Fruit fly (Drosophila melanogaster) whole organism, prepupa: ENCODE measurements around the gene RpS8.

ENCODE experiments used
- Blimp-1 ChIP-seq: fragments of 200-800 bp; sonication (Bioruptor generic); optimal IDR thresholded peaks from 3 replicates; lab custom pipeline; 2017; ENCODE audit warnings: missing biosample characterization, missing genetic modification characterization, mild to moderate bottlenecking, moderate library complexity, missing genetic modification reagents
- CG10631 ChIP-seq: fragments of 200-800 bp; sonication (Bioruptor generic); optimal IDR thresholded peaks from 2 replicates; lab custom pipeline; 2016; ENCODE audit warnings: missing biosample characterization, missing genetic modification characterization
- CG11294 ChIP-seq: fragments of 200-800 bp; sonication (Bioruptor generic); IDR thresholded peaks from 2 replicates; pipeline ENCODE4 v1.3.6; 2022; ENCODE audit warnings: missing biosample characterization, missing genetic modification characterization
- CG11762 ChIP-seq: fragments of 200-800 bp; sonication (Bioruptor generic); optimal IDR thresholded peaks from 3 replicates; lab custom pipeline; 2016; ENCODE audit warnings: missing biosample characterization, missing genetic modification characterization; ENCODE audit not compliant: insufficient read depth
- CG11902 ChIP-seq: fragments of 200-800 bp; sonication (Bioruptor generic); optimal IDR thresholded peaks from 3 replicates; lab custom pipeline; 2016; ENCODE audit warnings: missing biosample characterization, missing genetic modification characterization
- CG15336 ChIP-seq: fragments of 200-800 bp; sonication (Bioruptor generic); IDR thresholded peaks from 2 replicates; pipeline ENCODE4 v1.3.6; 2022; ENCODE audit warnings: missing biosample characterization, missing genetic modification characterization
- CG1621 ChIP-seq: fragments of 200-800 bp; sonication (Bioruptor generic); optimal IDR thresholded peaks from 3 replicates; lab custom pipeline; 2018; ENCODE audit warnings: missing biosample characterization, mild to moderate bottlenecking, missing genetic modification characterization
- CG16779 ChIP-seq: fragments of 200-800 bp; sonication (Bioruptor generic); optimal IDR thresholded peaks from 3 replicates; lab custom pipeline; 2017; ENCODE audit warnings: missing biosample characterization, mild to moderate bottlenecking, missing genetic modification characterization
- CG3032 ChIP-seq: fragments of 200-800 bp; optimal IDR thresholded peaks from 2 replicates; lab custom pipeline; 2019; ENCODE audit warnings: missing biosample characterization, mild to moderate bottlenecking, missing genetic modification characterization, moderate library complexity
- CG31627 ChIP-seq: fragments of 200-800 bp; sonication (Bioruptor generic); optimal IDR thresholded peaks from 3 replicates; lab custom pipeline; 2016; ENCODE audit warnings: missing biosample characterization, missing genetic modification characterization
- CG34406 ChIP-seq: fragments of 200-800 bp; sonication (Bioruptor generic); optimal IDR thresholded peaks from 3 replicates; lab custom pipeline; 2016; ENCODE audit warnings: missing biosample characterization, missing genetic modification characterization
- CG4318 ChIP-seq: fragments of 200-800 bp; sonication (Bioruptor generic); optimal IDR thresholded peaks from 3 replicates; lab custom pipeline; 2017; ENCODE audit warnings: missing biosample characterization, mild to moderate bottlenecking, missing genetic modification characterization
- CG6792 ChIP-seq: fragments of 200-800 bp; sonication (Bioruptor generic); optimal IDR thresholded peaks from 3 replicates; lab custom pipeline; 2016; ENCODE audit warnings: missing biosample characterization, missing genetic modification characterization
- CG6854 ChIP-seq: fragments of 200-800 bp; sonication (Bioruptor generic); optimal IDR thresholded peaks from 2 replicates; lab custom pipeline; 2017; ENCODE audit warnings: missing biosample characterization, mild to moderate bottlenecking, missing genetic modification characterization
- CG7368 ChIP-seq: fragments of 200-800 bp; sonication (Bioruptor generic); optimal IDR thresholded peaks from 3 replicates; lab custom pipeline; 2016; ENCODE audit warnings: missing biosample characterization, missing genetic modification characterization
- CG8119 ChIP-seq: fragments of 200-800 bp; sonication (Bioruptor generic); IDR thresholded peaks from 3 replicates; pipeline ENCODE4 v1.3.6; 2022; ENCODE audit warnings: missing biosample characterization, missing genetic modification characterization
- CG8319 ChIP-seq: fragments of 200-800 bp; sonication (Bioruptor generic); optimal IDR thresholded peaks from 3 replicates; lab custom pipeline; 2016; ENCODE audit warnings: missing biosample characterization, missing genetic modification characterization
- CG8632 ChIP-seq: fragments of 200-800 bp; sonication (Bioruptor generic); optimal IDR thresholded peaks from 3 replicates; lab custom pipeline; 2016; ENCODE audit warnings: missing biosample characterization, missing genetic modification characterization
- Eip75B ChIP-seq: fragments of 200-800 bp; sonication (Bioruptor generic); optimal IDR thresholded peaks from 3 replicates; lab custom pipeline; 2016; ENCODE audit warnings: missing biosample characterization, missing genetic modification characterization
- Ets21C ChIP-seq: fragments of 200-800 bp; sonication (Bioruptor generic); optimal IDR thresholded peaks from 3 replicates; lab custom pipeline; 2016; ENCODE audit warnings: missing biosample characterization, missing genetic modification characterization
- Ets96B ChIP-seq: fragments of 200-800 bp; optimal IDR thresholded peaks from 2 replicates; lab custom pipeline; 2019; ENCODE audit warnings: missing biosample characterization, mild to moderate bottlenecking, missing genetic modification characterization, moderate library complexity
- Hr38 ChIP-seq: sonication (Bioruptor generic); optimal IDR thresholded peaks from 2 replicates; lab custom pipeline; 2016; ENCODE audit warnings: missing biosample characterization, missing genetic modification characterization
- Hr39 ChIP-seq: fragments of 200-800 bp; sonication (Bioruptor generic); optimal IDR thresholded peaks from 2 replicates; lab custom pipeline; 2016; ENCODE audit warnings: missing biosample characterization, missing genetic modification characterization
- Hr4 ChIP-seq: fragments of 200-800 bp; sonication (Bioruptor generic); optimal IDR thresholded peaks from 3 replicates; lab custom pipeline; 2016; ENCODE audit warnings: missing biosample characterization, missing genetic modification characterization
- OdsH ChIP-seq: fragments of 200-800 bp; sonication (Bioruptor generic); optimal IDR thresholded peaks from 3 replicates; lab custom pipeline; 2016; ENCODE audit warnings: missing biosample characterization, missing genetic modification characterization
- Smox ChIP-seq: fragments of 200-800 bp; sonication (Bioruptor generic); optimal IDR thresholded peaks from 3 replicates; lab custom pipeline; 2016; ENCODE audit warnings: missing biosample characterization, missing genetic modification characterization
- Sox14 ChIP-seq: fragments of 200-800 bp; sonication (Bioruptor generic); optimal IDR thresholded peaks from 3 replicates; lab custom pipeline; 2016; ENCODE audit warnings: missing biosample characterization, missing genetic modification characterization
- Sox15 ChIP-seq: fragments of 200-800 bp; sonication (Bioruptor generic); optimal IDR thresholded peaks from 3 replicates; lab custom pipeline; 2016; ENCODE audit warnings: missing biosample characterization, missing genetic modification characterization
- achi ChIP-seq: fragments of 200-800 bp; sonication (Bioruptor generic); optimal IDR thresholded peaks from 3 replicates; lab custom pipeline; 2016; ENCODE audit warnings: missing biosample characterization, missing genetic modification characterization
- cyc ChIP-seq: fragments of 200-800 bp; sonication (Bioruptor generic); optimal IDR thresholded peaks from 3 replicates; lab custom pipeline; 2016; ENCODE audit warnings: missing biosample characterization, missing genetic modification characterization
- dac ChIP-seq: fragments of 200-800 bp; sonication (Bioruptor generic); optimal IDR thresholded peaks from 2 replicates; lab custom pipeline; 2017; ENCODE audit warnings: missing biosample characterization, mild to moderate bottlenecking, missing genetic modification characterization
- dsx ChIP-seq: fragments of 200-800 bp; optimal IDR thresholded peaks from 3 replicates; lab custom pipeline; 2019; ENCODE audit warnings: missing biosample characterization, mild to moderate bottlenecking, missing genetic modification characterization, moderate library complexity; ENCODE audit not compliant: poor library complexity, severe bottlenecking
- eg ChIP-seq: fragments of 200-800 bp; sonication (Bioruptor generic); IDR thresholded peaks from 3 replicates; pipeline ENCODE4 v1.3.6; 2022; ENCODE audit warnings: missing biosample characterization, missing genetic modification characterization
- esn ChIP-seq: fragments of 200-800 bp; sonication (Bioruptor generic); optimal IDR thresholded peaks from 2 replicates; lab custom pipeline; 2016; ENCODE audit warnings: missing biosample characterization, mild to moderate bottlenecking, missing genetic modification characterization, moderate library complexity
- fd85E ChIP-seq: fragments of 200-800 bp; sonication (Bioruptor generic); optimal IDR thresholded peaks from 3 replicates; lab custom pipeline; 2016; ENCODE audit warnings: missing biosample characterization, missing genetic modification characterization
- fkh ChIP-seq: fragments of 200-800 bp; sonication (Bioruptor generic); optimal IDR thresholded peaks from 3 replicates; lab custom pipeline; 2017; ENCODE audit warnings: missing biosample characterization, mild to moderate bottlenecking, missing genetic modification characterization, moderate library complexity
- lz ChIP-seq: fragments of 200-800 bp; sonication (Bioruptor generic); optimal IDR thresholded peaks from 3 replicates; lab custom pipeline; 2016; ENCODE audit warnings: missing biosample characterization, missing genetic modification characterization
- net ChIP-seq: fragments of 200-800 bp; sonication (Bioruptor generic); optimal IDR thresholded peaks from 3 replicates; lab custom pipeline; 2016; ENCODE audit warnings: missing biosample characterization, missing genetic modification characterization
- pdm3 ChIP-seq: fragments of 200-800 bp; sonication (Bioruptor generic); optimal IDR thresholded peaks from 3 replicates; lab custom pipeline; 2016; ENCODE audit warnings: missing biosample characterization, missing genetic modification characterization
- salr ChIP-seq, 2 experiments: fragments of 200-800 bp; sonication (Bioruptor generic); optimal IDR thresholded peaks; 3 replicates each; lab custom pipeline; 2016 to 2018; ENCODE audit warnings: missing biosample characterization in 2 of 2, missing genetic modification characterization in 2 of 2, mild to moderate bottlenecking in 1 of 2
- spab ChIP-seq: fragments of 200-800 bp; sonication (Bioruptor generic); optimal IDR thresholded peaks from 2 replicates; lab custom pipeline; 2017; ENCODE audit warnings: missing biosample characterization, mild to moderate bottlenecking, missing genetic modification characterization, missing genetic modification reagents
- ss ChIP-seq, 2 experiments: fragments of 200-800 bp; sonication (Bioruptor generic); optimal IDR thresholded peaks; 2 replicates in 1 of 2; 3 replicates in 1 of 2; lab custom pipeline; 2017 to 2018; ENCODE audit warnings: mild to moderate bottlenecking in 2 of 2, missing biosample characterization in 2 of 2, missing genetic modification characterization in 2 of 2, moderate library complexity in 1 of 2
- svp ChIP-seq: fragments of 200-800 bp; sonication (Bioruptor generic); peaks from one replicate; lab custom pipeline; 2016; ENCODE audit warnings: missing biosample characterization, missing genetic modification characterization
- vri ChIP-seq: fragments of 200-800 bp; sonication (Bioruptor generic); optimal IDR thresholded peaks from 3 replicates; lab custom pipeline; 2016; ENCODE audit warnings: missing biosample characterization, mild to moderate bottlenecking, missing genetic modification characterization

The RpS8 gene

DNA sequence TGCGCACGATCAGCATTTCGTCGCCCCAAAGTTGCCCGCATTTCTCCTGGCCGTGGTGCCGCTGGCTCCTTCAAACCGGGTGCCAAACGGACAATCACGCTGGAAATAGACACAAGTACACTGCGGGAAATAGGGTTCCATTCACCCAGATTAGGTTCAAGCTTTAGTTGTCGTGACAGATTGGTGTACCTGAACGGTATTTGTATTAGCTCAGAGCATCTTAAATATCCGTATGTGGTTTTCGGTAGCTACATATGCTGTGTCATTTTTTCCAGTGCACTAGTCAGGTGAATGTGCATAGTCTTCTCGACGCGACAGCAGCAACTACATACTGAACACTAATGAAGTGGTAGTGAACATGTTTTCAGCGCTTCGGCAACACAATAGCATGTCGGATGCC, 14.3 kb upstream of the RpS8 start (continued):
- TF ChIP-seq CG11294 (GFP tag; lab: Robert Waterston, UW): peak; percentile 50; the same call in 1 of the 2 replicates
- TF ChIP-seq achi (GFP tag; lab: Kevin White, UChicago): peak; percentile 50
- no peak for TF ChIP-seq CG11902 (GFP tag; lab: Kevin White, UChicago)
- no peak for TF ChIP-seq lz
- TF ChIP-seq CG7368 (GFP tag; lab: Kevin White, UChicago): peak; percentile 38
- TF ChIP-seq CG6792 (GFP tag; lab: Kevin White, UChicago): no peak
- TF ChIP-seq Smox (GFP tag; lab: Kevin White, UChicago): no peak
- peak; percentile 9 for TF ChIP-seq CG16779 (tag; lab: Kevin White, UChicago)
- no peak for TF ChIP-seq Eip75B (GFP tag; lab: Kevin White, UChicago)
- TF ChIP-seq CG10631 (GFP tag; lab: Kevin White, UChicago): no peak
- TF ChIP-seq CG34406: no peak
- TF ChIP-seq ss (GFP tag; optimal IDR thresholded peaks at IDR 0.05; lab: Kevin White, UChicago): no peak
- peak; percentile 64 for TF ChIP-seq Ets96B
- TF ChIP-seq Hr38 (GFP tag; lab: Kevin White, UChicago): peak; percentile 22
- TF ChIP-seq CG6854 (GFP tag; lab: Kevin White, UChicago): no peak
- TF ChIP-seq Ets21C (GFP tag; lab: Kevin White, UChicago): no peak
- TF ChIP-seq dsx (GFP tag; lab: Kevin White, UChicago): peak; percentile 45
- peak; percentile 3 for TF ChIP-seq Sox15 (GFP tag; lab: Kevin White, UChicago)
- peak; percentile 91 for TF ChIP-seq eg (GFP tag; lab: Robert Waterston, UW)
- TF ChIP-seq OdsH (GFP tag; lab: Kevin White, UChicago): no peak
- TF ChIP-seq net: no peak
- peak; percentile 66 for TF ChIP-seq CG1621 (tag; lab: Kevin White, UChicago)
- peak; percentile 88 for TF ChIP-seq CG4318 (GFP tag; lab: Kevin White, UChicago)
- TF ChIP-seq Hr39 (GFP tag; lab: Kevin White, UChicago): no peak
- TF ChIP-seq cyc: no peak
- TF ChIP-seq fd85E (GFP tag; lab: Kevin White, UChicago): no peak
- peak; percentile 86 for TF ChIP-seq dac (GFP tag; lab: Kevin White, UChicago)
- TF ChIP-seq svp (GFP tag; lab: Kevin White, UChicago): no peak
- no peak for TF ChIP-seq pdm3 (GFP tag; lab: Kevin White, UChicago)
- TF ChIP-seq CG11762 (GFP tag; lab: Kevin White, UChicago): peak; percentile 5
- peak; percentile 93 for TF ChIP-seq Hr4 (GFP tag; lab: Kevin White, UChicago)
- no peak for TF ChIP-seq Blimp-1 (GFP tag; lab: Kevin White, UChicago)

DNA sequence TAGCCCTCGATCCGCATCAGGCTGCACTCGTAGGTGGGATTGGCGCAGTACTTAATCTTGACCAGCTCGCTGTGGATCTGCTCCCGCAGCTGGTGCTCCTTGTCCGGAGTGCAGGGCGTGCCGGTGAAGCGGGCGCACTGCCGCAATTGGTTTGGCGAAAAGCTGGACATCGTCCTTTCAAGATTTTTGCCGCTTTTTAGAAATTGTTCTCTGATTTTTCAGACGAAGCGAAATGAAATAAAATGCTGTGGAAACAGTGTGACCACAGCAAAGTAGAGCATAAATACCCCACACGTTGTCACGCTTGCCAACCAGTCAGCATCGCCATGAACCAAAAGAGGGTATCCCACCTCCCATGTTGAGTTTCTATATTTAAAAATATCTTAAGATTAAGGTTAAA, 4.2 kb upstream of the RpS8 start, which contains the start of gene dgt1:
TSS of gene dgt1 (minus strand) at position 264 of the 400 bp plus-strand sequence.
- no peak for TF ChIP-seq fkh (GFP tag; lab: Kevin White, UChicago)
- peak; percentile 7 for TF ChIP-seq CG6854 (GFP tag; lab: Kevin White, UChicago)

DNA sequence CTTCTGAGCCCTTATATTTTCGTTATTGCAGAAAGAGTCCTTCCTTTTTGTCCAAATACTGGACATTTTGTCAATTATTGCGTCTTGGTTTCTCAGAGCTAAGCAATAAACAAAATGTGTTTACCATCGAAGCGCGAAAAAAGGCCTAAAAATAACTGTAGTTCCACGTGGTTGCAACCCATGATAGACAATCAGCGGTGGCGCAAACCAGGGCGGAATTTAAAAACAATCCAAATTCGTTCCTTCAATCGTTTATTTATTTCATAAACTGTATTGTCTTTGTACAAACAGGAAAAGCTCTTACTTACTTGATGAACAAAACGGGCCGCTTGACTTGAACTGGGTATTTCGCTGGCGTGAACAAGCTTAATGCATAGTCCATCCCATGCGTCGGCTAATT, 2.6 kb upstream of the RpS8 start, which contains the start of gene CG7824:
TSS of gene CG7824 (minus strand) at position 131 of the 400 bp plus-strand sequence.
- peak; percentile 41 for TF ChIP-seq CG1621 (tag; lab: Kevin White, UChicago)
- no peak for TF ChIP-seq OdsH (GFP tag; lab: Kevin White, UChicago)

DNA sequence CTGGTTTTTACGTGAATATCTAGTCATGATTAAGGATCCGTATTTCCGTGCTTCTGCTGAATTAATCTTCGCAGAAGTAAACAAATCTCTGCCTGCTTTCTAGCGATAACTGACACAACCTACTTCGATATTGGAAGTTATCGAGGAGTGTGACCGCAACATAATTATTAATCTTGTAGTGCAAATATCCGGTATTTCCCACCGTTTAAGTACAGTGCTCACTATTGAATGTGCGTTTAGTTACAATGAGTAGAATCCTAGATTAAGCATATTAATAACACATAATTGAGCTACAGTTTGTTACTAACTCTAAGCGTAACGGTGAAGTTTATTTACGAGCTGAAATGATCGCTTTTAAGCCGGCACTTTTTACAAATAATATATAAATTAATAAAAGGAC, 1.6 kb upstream of the RpS8 start:
- no peak for TF ChIP-seq pdm3 (GFP tag; lab: Kevin White, UChicago)
- no peak for TF ChIP-seq CG8119
- no peak for TF ChIP-seq Eip75B (GFP tag; lab: Kevin White, UChicago)
- peak; percentile 35 for TF ChIP-seq CG31627 (GFP tag; lab: Kevin White, UChicago)
- no peak for TF ChIP-seq dac (GFP tag; lab: Kevin White, UChicago)
- TF ChIP-seq esn (GFP tag; lab: Kevin White, UChicago): peak; percentile 43
- no peak for TF ChIP-seq vri (GFP tag; lab: Kevin White, UChicago)
- peak in 1 of 2 experiments; percentile 21 for TF ChIP-seq salr (GFP tag; optimal IDR thresholded peaks at IDR 0.05; lab: Kevin White, UChicago)
- TF ChIP-seq CG8319 (GFP tag; lab: Kevin White, UChicago): no peak
- TF ChIP-seq CG3032 (tag; lab: Kevin White, UChicago): peak; percentile 33
- TF ChIP-seq Sox14: peak; percentile 36
- TF ChIP-seq cyc: peak; percentile 54
- no peak for TF ChIP-seq Blimp-1 (GFP tag; lab: Kevin White, UChicago)
- 0 out of 2 replicates have a peak, but pooled peaks have one; percentile 36 for TF ChIP-seq CG15336 (GFP tag; lab: Robert Waterston, UW)
- TF ChIP-seq Sox15 (GFP tag; lab: Kevin White, UChicago): peak; percentile 12
- TF ChIP-seq lz: peak; percentile 38
- no peak for TF ChIP-seq CG8632 (GFP tag; lab: Kevin White, UChicago)
- no peak for TF ChIP-seq ss (GFP tag; optimal IDR thresholded peaks at IDR 0.05; lab: Kevin White, UChicago)
- TF ChIP-seq spab (GFP tag; lab: Kevin White, UChicago): no peak
- TF ChIP-seq eg (GFP tag; lab: Robert Waterston, UW): peak; percentile 77
- TF ChIP-seq CG10631 (GFP tag; lab: Kevin White, UChicago): no peak
- TF ChIP-seq fkh (GFP tag; lab: Kevin White, UChicago): peak; percentile 90
- TF ChIP-seq svp (GFP tag; lab: Kevin White, UChicago): no peak
- peak; percentile 30 for TF ChIP-seq CG6792 (GFP tag; lab: Kevin White, UChicago)
